Worm (Caenorhabditis elegans) whole organism, L4/young adult: ENCODE measurements around the gene sri-60.
"Not testable (repeated sequence)": the region's sequence is repeated elsewhere in the genome, so short reads cannot be mapped to it uniquely, and the experiment has no call there.

Experiments used
- W03F9.2 ChIP-seq: fragments of 150-350 bp; optimal IDR thresholded peaks from 2 replicates; lab custom pipeline; 2014; ENCODE audit warnings: missing biosample characterization, missing genetic modification characterization
- dao-5 ChIP-seq: sonication (generic microtip); optimal IDR thresholded peaks from 2 replicates; lab custom pipeline; 2016; ENCODE audit warnings: missing genotype, missing genetic modification characterization, moderate library complexity, missing compliant biosample characterization

DNA sequence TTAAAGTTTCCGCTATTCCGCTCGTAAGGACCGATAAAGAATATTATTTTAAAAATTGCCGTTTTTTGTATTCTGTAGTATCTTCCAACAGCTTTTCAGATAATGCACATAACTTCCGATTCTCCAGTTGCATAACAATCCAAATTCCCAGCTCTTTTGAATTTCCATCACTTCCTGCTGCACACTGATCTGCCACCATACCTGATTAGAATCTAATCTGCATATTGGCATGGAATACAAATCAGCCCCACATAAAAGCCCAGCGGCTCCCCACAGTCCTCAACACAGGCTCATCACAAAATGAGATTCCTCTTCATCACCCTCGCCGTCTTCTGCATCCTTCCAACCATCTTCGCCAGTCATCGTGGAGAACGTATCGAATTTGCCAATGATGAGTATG is 14.0 kb downstream of the sri-60 start, which contains the start of gene nspf-2:
- TF ChIP-seq W03F9.2 (tag; lab: Kevin White, UChicago); dao-5: not testable (repeated sequence)
